Fruit fly (Drosophila melanogaster) whole organism, embryonic: ENCODE measurements around the gene spo.
A peak's percentile ranks its signal among the peaks of the same experiment; 100 is the strongest.

Experiments used
- Atf-2 ChIP-seq: fragments of 200-800 bp; sonication (Bioruptor generic); optimal IDR thresholded peaks from 2 replicates; lab custom pipeline; 2016; ENCODE audit warnings: missing biosample characterization, missing genetic modification characterization
- Bgb ChIP-seq: fragments of 200-800 bp; sonication (Bioruptor generic); IDR thresholded peaks from 2 replicates; pipeline ENCODE4 v1.3.6; 2022; ENCODE audit warnings: missing biosample characterization, missing genetic modification characterization; ENCODE audit not compliant: partially characterized antibody
- CG11398 ChIP-seq: fragments of 200-800 bp; sonication (Bioruptor generic); optimal IDR thresholded peaks from 2 replicates; lab custom pipeline; 2016; ENCODE audit warnings: missing biosample characterization, missing genetic modification characterization
- CG11456 ChIP-seq: fragments of 200-800 bp; sonication (Bioruptor generic); IDR thresholded peaks from 3 replicates; pipeline ENCODE4 v1.3.6; 2022; ENCODE audit warnings: missing biosample characterization, missing genetic modification characterization
- CG12071 ChIP-seq: fragments of 200-800 bp; sonication (Bioruptor generic); optimal IDR thresholded peaks from 3 replicates; lab custom pipeline; 2018; ENCODE audit warnings: missing biosample characterization, mild to moderate bottlenecking, missing genetic modification characterization
- CG1233 ChIP-seq: fragments of 200-800 bp; sonication (Bioruptor generic); optimal IDR thresholded peaks from 4 replicates; lab custom pipeline; 2018; ENCODE audit warnings: missing biosample characterization, mild to moderate bottlenecking, missing genetic modification characterization
- CG12391 ChIP-seq: fragments of 200-800 bp; sonication (Bioruptor generic); optimal IDR thresholded peaks from 3 replicates; lab custom pipeline; 2018; ENCODE audit warnings: missing biosample characterization, mild to moderate bottlenecking, missing genetic modification characterization, moderate library complexity
- CG13287 ChIP-seq: fragments of 200-800 bp; sonication (Bioruptor generic); IDR thresholded peaks from 2 replicates; pipeline ENCODE4 v1.3.6; 2022; ENCODE audit warnings: missing biosample characterization, missing genetic modification characterization; ENCODE audit not compliant: partially characterized antibody
- CG1602 ChIP-seq: fragments of 200-800 bp; sonication (Bioruptor generic); optimal IDR thresholded peaks from 3 replicates; lab custom pipeline; 2016; ENCODE audit warnings: missing biosample characterization, missing genetic modification characterization
- CG31388 ChIP-seq: fragments of 200-800 bp; sonication (Bioruptor generic); optimal IDR thresholded peaks from 2 replicates; lab custom pipeline; 2016; ENCODE audit warnings: missing biosample characterization, missing genetic modification characterization
- CG34376 ChIP-seq: fragments of 200-800 bp; sonication (Bioruptor generic); optimal IDR thresholded peaks from 2 replicates; lab custom pipeline; 2018; ENCODE audit warnings: missing biosample characterization, mild to moderate bottlenecking, missing genetic modification characterization
- CG3726 ChIP-seq: fragments of 200-800 bp; sonication (Bioruptor generic); IDR thresholded peaks from 3 replicates; pipeline ENCODE4, ENCODE4 v1.3.6; 2022; ENCODE audit warnings: missing biosample characterization, missing genetic modification characterization
- CG4328 ChIP-seq: fragments of 200-800 bp; sonication (Bioruptor generic); optimal IDR thresholded peaks from 3 replicates; lab custom pipeline; 2017; ENCODE audit warnings: missing biosample characterization, missing genetic modification reagents, missing genetic modification characterization
- CG4404 ChIP-seq: fragments of 200-800 bp; sonication (Bioruptor generic); IDR thresholded peaks from 2 replicates; pipeline ENCODE4 v1.3.6; 2022; ENCODE audit warnings: missing biosample characterization, missing genetic modification characterization
- CG6254 ChIP-seq: fragments of 200-800 bp; sonication (Bioruptor generic); optimal IDR thresholded peaks from 3 replicates; lab custom pipeline; 2017; ENCODE audit warnings: mild to moderate bottlenecking, missing biosample characterization, missing genetic modification reagents, missing genetic modification characterization
- CG7839 ChIP-seq: fragments of 200-800 bp; sonication (Bioruptor generic); optimal IDR thresholded peaks from 3 replicates; lab custom pipeline; 2018; ENCODE audit warnings: missing biosample characterization, mild to moderate bottlenecking, missing genetic modification characterization, moderate library complexity
- CG7963 ChIP-seq: fragments of 200-800 bp; sonication (Bioruptor generic); IDR thresholded peaks from 3 replicates; pipeline ENCODE4 v1.3.6; 2022; ENCODE audit warnings: missing biosample characterization, missing genetic modification characterization; ENCODE audit not compliant: partially characterized antibody
- Ets65A ChIP-seq: fragments of 200-800 bp; sonication (Bioruptor generic); peaks from one replicate; lab custom pipeline; 2016; ENCODE audit warnings: missing biosample characterization, missing genetic modification characterization
- Kr ChIP-seq: fragments of 200-800 bp; sonication (Bioruptor generic); optimal IDR thresholded peaks from 2 replicates; lab custom pipeline; 2017; ENCODE audit warnings: missing biosample characterization, mild to moderate bottlenecking, missing genetic modification characterization
- Mrtf ChIP-seq: fragments of 200-800 bp; sonication (Bioruptor generic); IDR thresholded peaks from 3 replicates; pipeline ENCODE4 v1.3.6; 2022; ENCODE audit warnings: missing biosample characterization, missing genetic modification characterization
- NC2α ChIP-seq: fragments of 200-800 bp; sonication (Bioruptor generic); optimal IDR thresholded peaks from 2 replicates; lab custom pipeline; 2016; ENCODE audit warnings: missing biosample characterization, missing genetic modification characterization
- Sry-β ChIP-seq: fragments of 200-800 bp; sonication (Bioruptor generic); optimal IDR thresholded peaks from 2 replicates; lab custom pipeline; 2018; ENCODE audit warnings: missing biosample characterization, mild to moderate bottlenecking, missing genetic modification characterization, moderate library complexity
- Usf ChIP-seq: fragments of 200-800 bp; sonication (Bioruptor generic); optimal IDR thresholded peaks from 2 replicates; lab custom pipeline; 2017; ENCODE audit warnings: missing genotype, missing biosample characterization, missing genetic modification characterization
- amos ChIP-seq: fragments of 200-800 bp; sonication (Bioruptor generic); IDR thresholded peaks from 2 replicates; pipeline ENCODE4 v1.3.6; 2022; ENCODE audit warnings: missing biosample characterization, missing genetic modification characterization; ENCODE audit not compliant: partially characterized antibody
- ap ChIP-seq: fragments of 200-800 bp; sonication (Bioruptor generic); IDR thresholded peaks from 2 replicates; pipeline ENCODE4 v1.3.6; 2022; ENCODE audit warnings: missing biosample characterization, missing genetic modification characterization
- cas ChIP-seq: fragments of 200-800 bp; sonication (Bioruptor generic); IDR thresholded peaks from 2 replicates; pipeline ENCODE4 v1.3.6; 2022; ENCODE audit warnings: missing biosample characterization, missing genetic modification characterization
- chif ChIP-seq, 2 experiments: fragments of 200-800 bp; sonication (Bioruptor generic); optimal IDR thresholded peaks; 3 replicates each; lab custom pipeline; 2016; ENCODE audit warnings: missing biosample characterization in 2 of 2, missing genetic modification characterization in 2 of 2
- chinmo ChIP-seq: fragments of 200-800 bp; sonication (Bioruptor generic); IDR thresholded peaks from 4 replicates; pipeline ENCODE4 v1.3.6; 2022; ENCODE audit warnings: missing biosample characterization, missing genetic modification characterization; ENCODE audit not compliant: partially characterized antibody
- dimm ChIP-seq: fragments of 200-800 bp; sonication (Bioruptor generic); IDR thresholded peaks from 2 replicates; pipeline ENCODE4 v1.3.6; 2022; ENCODE audit warnings: missing biosample characterization, missing genetic modification characterization
- esg ChIP-seq: fragments of 200-800 bp; sonication (Bioruptor generic); conservative IDR thresholded peaks from 2 replicates; pipeline ENCODE4 v1.3.6; 2022; ENCODE audit warnings: missing biosample characterization, missing genetic modification characterization
- eve ChIP-seq, 2 experiments: fragments of >200 bp; optimal IDR thresholded peaks; 2 replicates each; lab custom pipeline; 2017; ENCODE audit warnings: missing biosample characterization in 2 of 2, missing genetic modification characterization in 2 of 2
- ftz-f1 ChIP-seq: fragments of 200-800 bp; sonication (Bioruptor generic); optimal IDR thresholded peaks from 2 replicates; lab custom pipeline; 2016; ENCODE audit warnings: missing biosample characterization, missing genetic modification characterization
- gem ChIP-seq: fragments of 200-800 bp; sonication (Bioruptor generic); optimal IDR thresholded peaks from 2 replicates; lab custom pipeline; 2019; ENCODE audit warnings: missing biosample characterization, mild to moderate bottlenecking, missing genetic modification characterization, moderate library complexity
- kni ChIP-seq: fragments of 200-800 bp; sonication (Bioruptor generic); optimal IDR thresholded peaks from 3 replicates; lab custom pipeline; 2017; ENCODE audit warnings: mild to moderate bottlenecking, missing biosample characterization, missing genetic modification reagents, missing genetic modification characterization
- luna ChIP-seq: fragments of 200-800 bp; sonication (Bioruptor generic); optimal IDR thresholded peaks from 2 replicates; lab custom pipeline; 2016; ENCODE audit warnings: missing biosample characterization, missing genetic modification characterization
- mirr ChIP-seq: fragments of 200-800 bp; sonication (Bioruptor generic); optimal IDR thresholded peaks from 3 replicates; lab custom pipeline; 2018; ENCODE audit warnings: missing biosample characterization, mild to moderate bottlenecking, missing genetic modification characterization
- nau ChIP-seq: fragments of 200-800 bp; sonication (Bioruptor generic); optimal IDR thresholded peaks from 3 replicates; lab custom pipeline; 2017; ENCODE audit warnings: missing biosample characterization, mild to moderate bottlenecking, missing genetic modification characterization, missing genetic modification reagents
- pfk ChIP-seq: fragments of 200-800 bp; sonication (Bioruptor generic); optimal IDR thresholded peaks from 2 replicates; lab custom pipeline; 2018; ENCODE audit warnings: missing biosample characterization, mild to moderate bottlenecking, missing genetic modification characterization, moderate library complexity
- ro ChIP-seq: fragments of 200-800 bp; sonication (Bioruptor generic); IDR thresholded peaks from 2 replicates; pipeline ENCODE4 v1.3.6; 2022; ENCODE audit warnings: missing biosample characterization, missing genetic modification characterization
- sna ChIP-seq: fragments of 200-800 bp; sonication (Bioruptor generic); IDR thresholded peaks from 2 replicates; pipeline ENCODE4 v1.3.6; 2022; ENCODE audit warnings: missing biosample characterization, missing genetic modification characterization; ENCODE audit not compliant: partially characterized antibody
- sqz ChIP-seq: fragments of 200-800 bp; sonication (Bioruptor generic); optimal IDR thresholded peaks from 3 replicates; lab custom pipeline; 2018; ENCODE audit warnings: missing biosample characterization, mild to moderate bottlenecking, missing genetic modification characterization
- trh ChIP-seq: fragments of 200-800 bp; sonication (Bioruptor generic); optimal IDR thresholded peaks from 2 replicates; lab custom pipeline; 2016; ENCODE audit warnings: missing biosample characterization, missing genetic modification characterization
- ttk ChIP-seq: fragments of 200-800 bp; sonication (Bioruptor generic); IDR thresholded peaks from 2 replicates; pipeline ENCODE4 v2.1.2; 2022; ENCODE audit warnings: missing biosample characterization, missing genetic modification characterization
- twi ChIP-seq: fragments of 200-800 bp; optimal IDR thresholded peaks from 2 replicates; lab custom pipeline; 2019; ENCODE audit warnings: missing biosample characterization, mild to moderate bottlenecking, missing genetic modification characterization, moderate library complexity
- vfl ChIP-seq: fragments of 200-800 bp; sonication (Bioruptor generic); optimal IDR thresholded peaks from 2 replicates; lab custom pipeline; 2016; ENCODE audit warnings: missing biosample characterization, missing genetic modification characterization
- wek ChIP-seq: fragments of 200-800 bp; sonication (Bioruptor generic); optimal IDR thresholded peaks from 3 replicates; lab custom pipeline; 2018; ENCODE audit warnings: missing biosample characterization, mild to moderate bottlenecking, missing genetic modification characterization, moderate library complexity
- wor ChIP-seq: fragments of 200-800 bp; sonication (Bioruptor generic); IDR thresholded peaks from 2 replicates; pipeline ENCODE4 v1.3.6; 2022; ENCODE audit warnings: missing biosample characterization, missing genetic modification characterization
- zen2 ChIP-seq: fragments of 200-800 bp; sonication (Bioruptor generic); IDR thresholded peaks from 3 replicates; pipeline ENCODE4 v1.3.6; 2022; ENCODE audit warnings: missing biosample characterization, missing genetic modification characterization; ENCODE audit not compliant: partially characterized antibody
- zfh2 ChIP-seq: fragments of 200-800 bp; sonication (Bioruptor generic); optimal IDR thresholded peaks from 2 replicates; lab custom pipeline; 2016; ENCODE audit warnings: missing biosample characterization, missing genetic modification characterization

spo gene

dm6 chr3L:5563309-5564182, 28.8 kb downstream of the spo start, which contains the start of the genes ScsbetaG and Sras (continued):
- TF ChIP-seq CG6254 = no peak
- no peak for TF ChIP-seq Atf-2 (GFP tag; lab: Kevin White, UChicago)
- TF ChIP-seq CG1602 (GFP tag; lab: Kevin White, UChicago) = no peak
- TF ChIP-seq CG34376 (GFP tag; lab: Kevin White, UChicago) = no peak
- TF ChIP-seq NC2α (GFP tag; lab: Kevin White, UChicago) = no peak
- TF ChIP-seq CG11456 (GFP tag; lab: Robert Waterston, UW) = no peak
- no peak for TF ChIP-seq CG4404 (GFP tag; lab: Robert Waterston, UW)
- no peak for TF ChIP-seq Mrtf (GFP tag; lab: Robert Waterston, UW)
- no peak for TF ChIP-seq nau (GFP tag; lab: Kevin White, UChicago)
- no peak for TF ChIP-seq mirr
- no peak for TF ChIP-seq dimm (GFP tag; lab: Robert Waterston, UW)
- TF ChIP-seq pfk = no peak
- no peak for TF ChIP-seq CG7963 (GFP tag; lab: Robert Waterston, UW)
- TF ChIP-seq eve (GFP tag; optimal IDR thresholded peaks at IDR 0.05; lab: Kevin White, UChicago) = no peak
- peak; percentile 62; the same call in 1 of the 2 replicates for TF ChIP-seq CG13287 (GFP tag; lab: Robert Waterston, UW)
- no peak for TF ChIP-seq cas
- TF ChIP-seq Ets65A = no peak
- TF ChIP-seq CG7839 = no peak
- no peak for TF ChIP-seq twi (tag; lab: Kevin White, UChicago)
- no peak for TF ChIP-seq wor
- no peak for TF ChIP-seq ap (GFP tag; lab: Robert Waterston, UW)
- no peak for TF ChIP-seq wek (GFP tag; lab: Kevin White, UChicago)
- TF ChIP-seq trh (GFP tag; lab: Kevin White, UChicago) = no peak
- TF ChIP-seq CG12071 = no peak
- TF ChIP-seq CG31388 (GFP tag; lab: Kevin White, UChicago) = no peak
- TF ChIP-seq chinmo (GFP tag; lab: Robert Waterston, UW) = peak; percentile 49; the same call in 1 of the 4 replicates
- no peak for TF ChIP-seq sqz
- TF ChIP-seq amos (GFP tag; lab: Robert Waterston, UW) = peak; percentile 52; the same call in 1 of the 2 replicates
- TF ChIP-seq kni (GFP tag; lab: Kevin White, UChicago) = no peak
- TF ChIP-seq CG4328 (GFP tag; lab: Kevin White, UChicago) = no peak
- no peak for TF ChIP-seq CG1233 (GFP tag; lab: Kevin White, UChicago)
- no peak for TF ChIP-seq gem (tag; lab: Kevin White, UChicago)
- TF ChIP-seq ro (GFP tag; lab: Robert Waterston, UW) = no peak
- TF ChIP-seq sna (GFP tag; lab: Robert Waterston, UW) = peak; percentile 37; the same call in 1 of the 2 replicates
- no peak for TF ChIP-seq Kr (GFP tag; lab: Kevin White, UChicago)
- no peak for TF ChIP-seq vfl (GFP tag; lab: Kevin White, UChicago)
- peak; percentile 48 for TF ChIP-seq ftz-f1
- no peak for TF ChIP-seq ttk
- no peak for TF ChIP-seq CG11398 (GFP tag; lab: Kevin White, UChicago)
- no peak for TF ChIP-seq Usf (GFP tag; lab: Kevin White, UChicago)
- no peak for TF ChIP-seq Bgb (GFP tag; lab: Robert Waterston, UW)
- TF ChIP-seq CG3726 (GFP tag; lab: Robert Waterston, UW) = no peak
- no peak for TF ChIP-seq CG12391
- TF ChIP-seq zen2 (GFP tag; lab: Robert Waterston, UW) = peak; percentile 22; the same call in 1 of the 3 replicates
- no peak for TF ChIP-seq esg (GFP tag; lab: Robert Waterston, UW)
- TF ChIP-seq chif (GFP tag; optimal IDR thresholded peaks at IDR 0.05; lab: Kevin White, UChicago) = no peak
- no peak for TF ChIP-seq Sry-β
- TF ChIP-seq zfh2 = no peak
- TF ChIP-seq luna (GFP tag; lab: Kevin White, UChicago) = no peak
